Worm (Caenorhabditis elegans) whole organism, mixed stage, embryonic: ENCODE results near the gene drd-50.

Experiments used
- bed-3 ChIP-seq: fragments of 200-800 bp; sonication (Bioruptor generic); optimal IDR thresholded peaks from 3 replicates; lab custom pipeline; 2018; ENCODE audit warnings: mild to moderate bottlenecking, missing genetic modification characterization, moderate library complexity, missing compliant biosample characterization
- ceh-39 ChIP-seq: fragments of 150-350 bp; optimal IDR thresholded peaks from 2 replicates; lab custom pipeline; 2014; ENCODE audit warnings: missing biosample characterization, missing genetic modification characterization
- ceh-83 ChIP-seq: fragments of 200-800 bp; sonication (Bioruptor generic); optimal IDR thresholded peaks from 2 replicates; lab custom pipeline; 2018; ENCODE audit warnings: mild to moderate bottlenecking, missing genetic modification characterization, missing compliant biosample characterization
- ces-1 ChIP-seq: fragments of 150-350 bp; optimal IDR thresholded peaks from 2 replicates; lab custom pipeline; 2014; ENCODE audit warnings: missing biosample characterization, missing genetic modification reagents, missing genetic modification characterization
- cnd-1 ChIP-seq: fragments of 200-800 bp; sonication (Bioruptor generic); optimal IDR thresholded peaks from 2 replicates; lab custom pipeline; 2018; ENCODE audit warnings: mild to moderate bottlenecking, missing genetic modification characterization, missing compliant biosample characterization
- drap-1 ChIP-seq: fragments of 200-800 bp; sonication (Bioruptor generic); optimal IDR thresholded peaks from 3 replicates; lab custom pipeline; 2018; ENCODE audit warnings: mild to moderate bottlenecking, missing genetic modification characterization, missing compliant biosample characterization
- elt-1 ChIP-seq: sonication (generic microtip); optimal IDR thresholded peaks from 2 replicates; lab custom pipeline; 2017; ENCODE audit warnings: missing genetic modification characterization, mild to moderate bottlenecking, missing compliant biosample characterization, antibody characterized with exemption, moderate library complexity, borderline replicate concordance; ENCODE audit not compliant: insufficient read depth
- elt-3 ChIP-seq: fragments of 150-350 bp; optimal IDR thresholded peaks from 2 replicates; lab custom pipeline; 2014; ENCODE audit warnings: missing biosample characterization, missing genetic modification characterization
- flh-1 ChIP-seq: fragments of 200-800 bp; sonication (Bioruptor generic); optimal IDR thresholded peaks from 2 replicates; lab custom pipeline; 2018; ENCODE audit warnings: mild to moderate bottlenecking, missing genetic modification characterization, moderate library complexity, missing compliant biosample characterization
- ham-2 ChIP-seq: fragments of 200-800 bp; sonication (Bioruptor generic); optimal IDR thresholded peaks from 2 replicates; lab custom pipeline; 2018; ENCODE audit warnings: mild to moderate bottlenecking, missing genetic modification characterization, missing compliant biosample characterization
- hlh-1 ChIP-seq: fragments of 150-350 bp; optimal IDR thresholded peaks from 2 replicates; lab custom pipeline; 2014; ENCODE audit warnings: missing biosample characterization, missing genetic modification reagents, missing genetic modification characterization
- lin-13 ChIP-seq: fragments of 150-350 bp; optimal IDR thresholded peaks from 2 replicates; lab custom pipeline; 2014; ENCODE audit warnings: missing biosample characterization, missing genetic modification characterization
- lin-32 ChIP-seq: fragments of 200-800 bp; sonication (Bioruptor generic); optimal IDR thresholded peaks from 2 replicates; lab custom pipeline; 2018; ENCODE audit warnings: mild to moderate bottlenecking, missing genetic modification characterization, missing compliant biosample characterization
- lsy-2 ChIP-seq: fragments of 150-350 bp; optimal IDR thresholded peaks from 2 replicates; lab custom pipeline; 2014; ENCODE audit warnings: missing biosample characterization, missing genetic modification characterization
- mab-5 ChIP-seq: fragments of 150-350 bp; optimal IDR thresholded peaks from 2 replicates; lab custom pipeline; 2014; ENCODE audit warnings: missing biosample characterization, missing genetic modification characterization
- mep-1 ChIP-seq: fragments of 150-350 bp; optimal IDR thresholded peaks from 2 replicates; lab custom pipeline; 2017; ENCODE audit warnings: missing biosample characterization, missing genetic modification reagents, missing genetic modification characterization, inconsistent platforms
- mls-2 ChIP-seq: sonication (generic microtip); optimal IDR thresholded peaks from 2 replicates; lab custom pipeline; 2016; ENCODE audit warnings: mild to moderate bottlenecking, missing genetic modification characterization, moderate library complexity, missing compliant biosample characterization
- nhr-12 ChIP-seq: fragments of 150-350 bp; optimal IDR thresholded peaks from 2 replicates; lab custom pipeline; 2014; ENCODE audit warnings: missing biosample characterization, missing genetic modification characterization
- nhr-2 ChIP-seq: fragments of 150-350 bp; optimal IDR thresholded peaks from 2 replicates; lab custom pipeline; 2014; ENCODE audit warnings: missing biosample characterization, missing genetic modification characterization
- nhr-237 ChIP-seq: fragments of 150-350 bp; optimal IDR thresholded peaks from 2 replicates; lab custom pipeline; 2014; ENCODE audit warnings: missing biosample characterization, missing genetic modification characterization
- nhr-76 ChIP-seq: sonication (generic microtip); optimal IDR thresholded peaks from 2 replicates; lab custom pipeline; 2017; ENCODE audit warnings: missing biosample characterization, missing genetic modification characterization
- pha-4 ChIP-seq: fragments of 150-350 bp; optimal IDR thresholded peaks from 2 replicates; lab custom pipeline; 2018; ENCODE audit warnings: missing biosample characterization, missing genetic modification reagents, missing genetic modification characterization
- sem-2 ChIP-seq: fragments of 200-800 bp; sonication (Bioruptor generic); optimal IDR thresholded peaks from 2 replicates; lab custom pipeline; 2018; ENCODE audit warnings: mild to moderate bottlenecking, missing genetic modification characterization, missing compliant biosample characterization
- snpc-4 ChIP-seq: fragments of 150-350 bp; optimal IDR thresholded peaks from 2 replicates; lab custom pipeline; 2014; ENCODE audit warnings: missing biosample characterization, missing genetic modification characterization
- sptf-1 ChIP-seq: sonication (generic microtip); optimal IDR thresholded peaks from 2 replicates; lab custom pipeline; 2017; ENCODE audit warnings: mild to moderate bottlenecking, missing genetic modification characterization, moderate library complexity, missing compliant biosample characterization
- tbx-8 ChIP-seq: fragments of 200-800 bp; sonication (Bioruptor generic); optimal IDR thresholded peaks from 2 replicates; lab custom pipeline; 2018; ENCODE audit warnings: mild to moderate bottlenecking, missing genetic modification characterization, moderate library complexity, missing compliant biosample characterization
- unc-120 ChIP-seq: sonication (generic microtip); optimal IDR thresholded peaks from 2 replicates; lab custom pipeline; 2017; ENCODE audit warnings: missing genetic modification characterization, missing compliant biosample characterization; ENCODE audit not compliant: poor library complexity, severe bottlenecking
- unc-39 ChIP-seq: fragments of 150-350 bp; optimal IDR thresholded peaks from 2 replicates; lab custom pipeline; 2014; ENCODE audit warnings: missing biosample characterization, missing genetic modification characterization
- zip-8 ChIP-seq: fragments of 150-350 bp; optimal IDR thresholded peaks from 2 replicates; lab custom pipeline; 2014; ENCODE audit warnings: missing biosample characterization, missing genetic modification characterization
- ztf-11 ChIP-seq: fragments of 150-350 bp; optimal IDR thresholded peaks from 2 replicates; lab custom pipeline; 2014; ENCODE audit warnings: missing biosample characterization, missing genetic modification characterization

Gene drd-50

DNA sequence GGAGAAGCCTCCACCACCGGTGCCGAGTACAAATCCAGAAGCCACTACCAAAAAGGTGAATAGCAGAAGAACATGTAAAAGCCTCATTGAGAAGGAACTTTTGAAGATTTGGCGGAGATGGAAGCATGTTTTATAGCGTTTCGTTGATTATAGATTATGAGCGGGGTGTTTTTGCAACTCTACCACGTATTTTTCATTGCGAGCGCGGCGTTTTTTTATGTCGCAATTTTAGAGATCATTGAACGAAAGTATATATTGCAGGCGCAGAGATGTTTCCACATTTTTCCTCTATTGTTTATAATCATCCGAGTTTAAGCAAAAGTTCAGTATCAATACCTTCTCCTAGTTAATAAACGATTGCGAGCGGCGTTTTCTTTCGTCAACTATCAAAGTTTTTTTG lies 18.2 kb downstream of the drd-50 start, which contains the start of gene F49F1.17:
F49F1.17 (minus strand) TSS at position 101 of the 400 bp plus-strand sequence.
- TF ChIP-seq ceh-83 (no peak), mep-1 (tag; lab: Kevin White, UChicago) (no peak), bed-3 (no peak)

DNA sequence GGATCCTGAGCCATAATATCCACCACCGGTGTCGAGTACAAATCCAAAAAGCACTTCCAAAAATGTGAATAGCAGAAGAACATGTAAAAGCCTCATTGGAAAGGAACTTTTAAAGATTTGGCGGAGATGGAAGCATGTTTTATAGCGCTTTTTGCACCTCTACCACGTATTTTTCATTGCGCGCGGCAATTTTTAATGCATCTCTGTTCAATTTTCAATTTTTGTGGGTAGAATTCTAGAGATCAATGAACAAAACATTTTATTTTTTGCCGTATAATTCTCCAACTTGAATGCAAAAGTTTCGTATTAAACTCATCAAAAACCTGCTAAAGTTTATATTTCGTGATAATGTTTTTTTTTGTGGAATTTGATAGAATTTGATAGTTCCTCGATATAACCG lies 19.9 kb downstream of the drd-50 start, which contains the start of gene F49F1.9:
F49F1.9 (minus strand) TSS at position 101 of the 400 bp plus-strand sequence.
- TF ChIP-seq snpc-4 (no peak), mep-1 (tag; lab: Kevin White, UChicago) (no peak), unc-39 (tag; lab: Kevin White, UChicago) (no peak), cnd-1 (tag; lab: Kevin White, UChicago) (no peak), bed-3 (no peak), sptf-1 (tag; lab: Kevin White, UChicago) (no peak), pha-4 (no peak), hlh-1 (tag; lab: Kevin White, UChicago) (no peak), elt-1 (tag; lab: Kevin White, UChicago) (no peak), flh-1 (GFP tag; lab: Kevin White, UChicago) (no peak), nhr-2 (tag; lab: Kevin White, UChicago) (no peak), ztf-11 (tag; lab: Kevin White, UChicago) (no peak), lsy-2 (tag; lab: Kevin White, UChicago) (no peak), ces-1 (GFP tag; lab: Kevin White, UChicago) (no peak), nhr-237 (tag; lab: Kevin White, UChicago) (no peak), lin-32 (GFP tag; lab: Kevin White, UChicago) (no peak)

DNA sequence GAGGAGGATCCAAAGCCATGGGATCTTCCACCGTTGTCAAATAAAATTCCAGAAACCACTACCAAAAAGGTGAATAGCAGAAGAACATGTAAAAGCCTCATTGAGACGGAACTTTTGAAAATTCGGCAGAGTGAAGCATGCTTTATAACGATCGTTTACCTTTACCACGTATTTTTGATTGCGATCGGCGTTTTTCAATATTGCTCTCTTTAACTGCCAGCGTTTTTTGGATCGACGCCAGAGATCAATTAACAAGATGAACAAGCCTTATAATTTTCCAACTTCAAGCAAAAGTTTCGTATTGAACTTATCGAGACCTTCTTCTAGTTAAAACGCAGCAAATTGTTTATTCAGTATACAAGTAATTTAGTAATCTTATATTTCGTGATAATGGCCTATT lies 21.5 kb downstream of the drd-50 start, which contains the start of gene F49F1.10:
F49F1.10 (minus strand) TSS at position 101 of the 400 bp plus-strand sequence.
- no peak for TF ChIP-seq ces-1 (GFP tag; lab: Kevin White, UChicago)
- no peak for TF ChIP-seq mab-5 (tag; lab: Kevin White, UChicago)
- TF ChIP-seq bed-3, result no peak
- TF ChIP-seq lin-13 (tag; lab: Kevin White, UChicago), result no peak
- TF ChIP-seq tbx-8 (GFP tag; lab: Kevin White, UChicago), result no peak
- no peak for TF ChIP-seq flh-1 (GFP tag; lab: Kevin White, UChicago)
- no peak for TF ChIP-seq drap-1 (GFP tag; lab: Kevin White, UChicago)
- TF ChIP-seq unc-120, result no peak
- no peak for TF ChIP-seq nhr-2 (tag; lab: Kevin White, UChicago)
- TF ChIP-seq mep-1 (tag; lab: Kevin White, UChicago), result no peak
- TF ChIP-seq ceh-39 (tag; lab: Kevin White, UChicago), result no peak
- TF ChIP-seq ham-2 (GFP tag; lab: Kevin White, UChicago), result no peak
- no peak for TF ChIP-seq sem-2
- no peak for TF ChIP-seq elt-3 (tag; lab: Kevin White, UChicago)
- TF ChIP-seq lsy-2 (tag; lab: Kevin White, UChicago), result no peak

ce11 chrIV:4140265-4140664 lies 22.7 kb downstream of the drd-50 start, which contains the start of gene F49F1.18:
F49F1.18 (minus strand) TSS chrIV:4140365.
- TF ChIP-seq hlh-1 (tag; lab: Kevin White, UChicago), result no peak
- TF ChIP-seq nhr-76 (tag; lab: Kevin White, UChicago), result no peak

DNA sequence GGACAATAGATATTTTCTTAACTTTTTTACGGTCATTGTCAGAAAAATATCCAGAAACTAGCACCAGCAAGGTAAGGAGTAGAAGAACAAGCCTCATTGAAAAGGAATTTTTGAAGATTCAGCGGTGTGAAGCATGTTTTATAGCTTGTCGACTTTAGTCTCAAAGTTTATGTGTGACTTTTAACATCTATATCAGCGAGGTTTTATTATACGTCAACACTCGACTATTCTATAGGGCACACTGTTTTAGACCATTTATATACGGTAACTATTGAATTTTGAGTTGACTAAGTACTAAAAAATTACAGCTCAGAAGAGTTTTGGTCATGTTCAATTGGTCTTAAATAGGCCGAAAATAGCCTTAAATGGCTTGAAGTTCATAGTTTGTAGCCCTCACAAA lies 23.8 kb downstream of the drd-50 start, which contains the start of gene F49F1.11:
F49F1.11 (minus strand) TSS at position 101 of the 400 bp plus-strand sequence.
- TF ChIP-seq nhr-2 (tag; lab: Kevin White, UChicago), result no peak
- TF ChIP-seq elt-1 (tag; lab: Kevin White, UChicago), result no peak
- no peak for TF ChIP-seq zip-8
- TF ChIP-seq nhr-12 (tag; lab: Kevin White, UChicago), result no peak
- no peak for TF ChIP-seq mls-2 (tag; lab: Kevin White, UChicago)
- no peak for TF ChIP-seq ztf-11 (tag; lab: Kevin White, UChicago)
- no peak for TF ChIP-seq pha-4
- TF ChIP-seq elt-3 (tag; lab: Kevin White, UChicago), result no peak
- TF ChIP-seq lin-32 (GFP tag; lab: Kevin White, UChicago), result no peak
- TF ChIP-seq drap-1 (GFP tag; lab: Kevin White, UChicago), result no peak
- TF ChIP-seq unc-39 (tag; lab: Kevin White, UChicago), result no peak
- TF ChIP-seq mep-1 (tag; lab: Kevin White, UChicago), result no peak
